Worm (Caenorhabditis elegans) whole organism, L1 larva: ENCODE results near the gene F15D4.5.

Experiments
- C04F5.9 ChIP-seq: sonication (generic microtip); optimal IDR thresholded peaks from 2 replicates; lab custom pipeline; 2016; ENCODE audit warnings: missing genetic modification characterization, missing compliant biosample characterization
- C34B4.2 ChIP-seq: sonication (generic microtip); optimal IDR thresholded peaks from 2 replicates; lab custom pipeline; 2017; ENCODE audit warnings: mild to moderate bottlenecking, missing genetic modification characterization, missing compliant biosample characterization
- Y116A8C.19 ChIP-seq: sonication (generic microtip); optimal IDR thresholded peaks from 2 replicates; lab custom pipeline; 2016; ENCODE audit warnings: missing compliant biosample characterization, missing genetic modification characterization, borderline replicate concordance
- aha-1 ChIP-seq: fragments of 150-350 bp; optimal IDR thresholded peaks from 2 replicates; lab custom pipeline; 2014; ENCODE audit warnings: missing biosample characterization, missing genetic modification characterization
- alr-1 ChIP-seq: fragments of 200-800 bp; sonication (Bioruptor generic); optimal IDR thresholded peaks from 2 replicates; lab custom pipeline; 2018; ENCODE audit warnings: borderline replicate concordance, mild to moderate bottlenecking, missing genetic modification characterization, missing compliant biosample characterization
- aly-2 ChIP-seq: fragments of 150-350 bp; optimal IDR thresholded peaks from 2 replicates; lab custom pipeline; 2014; ENCODE audit warnings: missing biosample characterization, missing genetic modification characterization
- ama-1 ChIP-seq: fragments of 150-350 bp; optimal IDR thresholded peaks from 2 replicates; lab custom pipeline; 2014
- blmp-1 ChIP-seq: fragments of 150-350 bp; optimal IDR thresholded peaks from 2 replicates; lab custom pipeline; 2014; ENCODE audit warnings: missing biosample characterization, missing genetic modification characterization
- ceh-88 ChIP-seq: fragments of 200-800 bp; sonication (Bioruptor generic); IDR thresholded peaks from 2 replicates; pipeline ENCODE4 v1.3.6; 2022; ENCODE audit warnings: missing genetic modification characterization, missing compliant biosample characterization
- ceh-90 ChIP-seq: sonication (generic microtip); optimal IDR thresholded peaks from 2 replicates; lab custom pipeline; 2016; ENCODE audit warnings: missing genetic modification characterization, missing compliant biosample characterization
- dsc-1 ChIP-seq: sonication (generic microtip); optimal IDR thresholded peaks from 2 replicates; lab custom pipeline; 2016; ENCODE audit warnings: mild to moderate bottlenecking, missing genetic modification characterization, missing compliant biosample characterization
- egl-13 ChIP-seq: sonication (generic microtip); optimal IDR thresholded peaks from 2 replicates; lab custom pipeline; 2016; ENCODE audit warnings: missing genotype, missing genetic modification reagents, missing genetic modification characterization, missing compliant biosample characterization
- elt-3 ChIP-seq, 6 experiments: fragments of 150-350 bp in 1 of 6; sonication (generic microtip); optimal IDR thresholded peaks; 2 replicates each; lab custom pipeline; 2017 to 2018; ENCODE audit warnings: missing biosample characterization in 6 of 6, missing genetic modification characterization in 6 of 6, inconsistent platforms in 1 of 6
- fkh-10 ChIP-seq: sonication (generic microtip); optimal IDR thresholded peaks from 2 replicates; lab custom pipeline; 2017; ENCODE audit warnings: missing biosample characterization, missing genetic modification reagents, missing genetic modification characterization
- fkh-4 ChIP-seq: sonication (generic microtip); optimal IDR thresholded peaks from 2 replicates; lab custom pipeline; 2016; ENCODE audit warnings: missing compliant biosample characterization, missing genetic modification characterization, borderline replicate concordance
- grh-1 ChIP-seq: fragments of 200-800 bp; sonication (Bioruptor generic); IDR thresholded peaks from 2 replicates; pipeline ENCODE4 v1.3.6; 2022; ENCODE audit warnings: missing genetic modification reagents, missing genetic modification characterization, missing compliant biosample characterization
- hlh-4 ChIP-seq: sonication (generic microtip); optimal IDR thresholded peaks from 2 replicates; lab custom pipeline; 2016; ENCODE audit warnings: mild to moderate bottlenecking, missing genetic modification characterization, missing compliant biosample characterization
- hpl-2 ChIP-seq: fragments of 150-350 bp; optimal IDR thresholded peaks from 2 replicates; lab custom pipeline; 2014; ENCODE audit warnings: missing biosample characterization, missing genetic modification reagents, missing genetic modification characterization
- irx-1 ChIP-seq: sonication (generic microtip); optimal IDR thresholded peaks from 2 replicates; lab custom pipeline; 2016; ENCODE audit warnings: missing genetic modification characterization, missing compliant biosample characterization
- isw-1 ChIP-seq: fragments of 200-800 bp; sonication (Bioruptor generic); IDR thresholded peaks from 2 replicates; pipeline ENCODE4 v1.3.6; 2022; ENCODE audit warnings: missing genetic modification characterization, missing compliant biosample characterization
- jun-1 ChIP-seq: fragments of 150-350 bp; optimal IDR thresholded peaks from 2 replicates; lab custom pipeline; 2014; ENCODE audit warnings: missing biosample characterization, missing genetic modification reagents, missing genetic modification characterization
- lin-13 ChIP-seq: fragments of 150-350 bp; optimal IDR thresholded peaks from 2 replicates; lab custom pipeline; 2014; ENCODE audit warnings: missing biosample characterization, missing genetic modification reagents, missing genetic modification characterization
- lin-14 ChIP-seq: fragments of 200-800 bp; sonication (Bioruptor generic); optimal IDR thresholded peaks from 2 replicates; lab custom pipeline; 2018; ENCODE audit warnings: mild to moderate bottlenecking, missing genetic modification characterization, moderate library complexity, missing compliant biosample characterization
- lin-15B ChIP-seq: fragments of 150-350 bp; sonication (generic microtip); optimal IDR thresholded peaks from 3 replicates; lab custom pipeline; 2014; ENCODE audit warnings: missing biosample characterization, missing genetic modification characterization
- lin-39 ChIP-seq: fragments of 150-350 bp; optimal IDR thresholded peaks from 2 replicates; lab custom pipeline; 2014; ENCODE audit warnings: missing biosample characterization, missing genetic modification reagents, missing genetic modification characterization
- lir-3 ChIP-seq: sonication (generic microtip); optimal IDR thresholded peaks from 2 replicates; lab custom pipeline; 2016; ENCODE audit warnings: mild to moderate bottlenecking, missing genetic modification characterization, moderate library complexity, missing compliant biosample characterization; ENCODE audit not compliant: poor library complexity
- lsy-2 ChIP-seq, 2 experiments: fragments of 150-350 bp; optimal IDR thresholded peaks; 2 replicates each; lab custom pipeline; 2014; ENCODE audit warnings: missing biosample characterization in 2 of 2, missing genetic modification characterization in 2 of 2
- mab-9 ChIP-seq: fragments of 200-800 bp; sonication (Bioruptor generic); IDR thresholded peaks from 2 replicates; pipeline ENCODE4 v1.3.6; 2022; ENCODE audit warnings: missing genetic modification reagents, missing genetic modification characterization, missing compliant biosample characterization
- mep-1 ChIP-seq: fragments of 150-350 bp; optimal IDR thresholded peaks from 2 replicates; lab custom pipeline; 2014; ENCODE audit warnings: missing biosample characterization, missing genetic modification characterization
- nhr-11 ChIP-seq: fragments of 150-350 bp; optimal IDR thresholded peaks from 2 replicates; lab custom pipeline; 2014; ENCODE audit warnings: missing biosample characterization, missing genetic modification characterization
- nhr-12 ChIP-seq: sonication (generic microtip); optimal IDR thresholded peaks from 2 replicates; lab custom pipeline; 2017; ENCODE audit warnings: missing biosample characterization, missing genetic modification characterization
- nhr-237 ChIP-seq: fragments of 150-350 bp; optimal IDR thresholded peaks from 2 replicates; lab custom pipeline; 2014; ENCODE audit warnings: missing biosample characterization, missing genetic modification characterization
- nhr-76 ChIP-seq: sonication (generic microtip); optimal IDR thresholded peaks from 2 replicates; lab custom pipeline; 2017; ENCODE audit warnings: missing biosample characterization, missing genetic modification characterization
- nhr-77 ChIP-seq: fragments of 150-350 bp; optimal IDR thresholded peaks from 2 replicates; lab custom pipeline; 2014; ENCODE audit warnings: missing biosample characterization, missing genetic modification characterization
- pax-3 ChIP-seq: fragments of 200-800 bp; sonication (Bioruptor generic); optimal IDR thresholded peaks from 2 replicates; lab custom pipeline; 2018; ENCODE audit warnings: mild to moderate bottlenecking, missing genetic modification characterization, moderate library complexity, missing compliant biosample characterization
- pqm-1 ChIP-seq: sonication (generic microtip); optimal IDR thresholded peaks from 3 replicates; lab custom pipeline; 2017; ENCODE audit warnings: missing biosample characterization, missing genetic modification characterization
- snpc-4 ChIP-seq: fragments of 150-350 bp; optimal IDR thresholded peaks from 2 replicates; lab custom pipeline; 2014; ENCODE audit warnings: missing biosample characterization, missing genetic modification characterization
- tbx-2 ChIP-seq: sonication (generic microtip); optimal IDR thresholded peaks from 2 replicates; lab custom pipeline; 2016; ENCODE audit warnings: missing genetic modification characterization, missing compliant biosample characterization
- unc-30 ChIP-seq: sonication (generic microtip); optimal IDR thresholded peaks from 2 replicates; lab custom pipeline; 2017; ENCODE audit warnings: missing biosample characterization, missing genetic modification characterization
- unc-86 ChIP-seq: sonication (generic microtip); optimal IDR thresholded peaks from 2 replicates; lab custom pipeline; 2016; ENCODE audit warnings: missing genetic modification characterization, missing compliant biosample characterization
- vab-15 ChIP-seq: sonication (generic microtip); optimal IDR thresholded peaks from 2 replicates; lab custom pipeline; 2017; ENCODE audit warnings: missing genotype, mild to moderate bottlenecking, missing genetic modification characterization, missing compliant biosample characterization
- xbp-1 ChIP-seq: sonication (generic microtip); optimal IDR thresholded peaks from 2 replicates; lab custom pipeline; 2016; ENCODE audit warnings: missing genetic modification characterization, missing compliant biosample characterization
- ztf-11 ChIP-seq, 2 experiments: sonication (generic microtip); optimal IDR thresholded peaks; 2 replicates each; lab custom pipeline; 2016 to 2017; ENCODE audit warnings: missing genetic modification characterization in 2 of 2, missing biosample characterization in 1 of 2, missing compliant biosample characterization in 1 of 2

Gene F15D4.5

DNA sequence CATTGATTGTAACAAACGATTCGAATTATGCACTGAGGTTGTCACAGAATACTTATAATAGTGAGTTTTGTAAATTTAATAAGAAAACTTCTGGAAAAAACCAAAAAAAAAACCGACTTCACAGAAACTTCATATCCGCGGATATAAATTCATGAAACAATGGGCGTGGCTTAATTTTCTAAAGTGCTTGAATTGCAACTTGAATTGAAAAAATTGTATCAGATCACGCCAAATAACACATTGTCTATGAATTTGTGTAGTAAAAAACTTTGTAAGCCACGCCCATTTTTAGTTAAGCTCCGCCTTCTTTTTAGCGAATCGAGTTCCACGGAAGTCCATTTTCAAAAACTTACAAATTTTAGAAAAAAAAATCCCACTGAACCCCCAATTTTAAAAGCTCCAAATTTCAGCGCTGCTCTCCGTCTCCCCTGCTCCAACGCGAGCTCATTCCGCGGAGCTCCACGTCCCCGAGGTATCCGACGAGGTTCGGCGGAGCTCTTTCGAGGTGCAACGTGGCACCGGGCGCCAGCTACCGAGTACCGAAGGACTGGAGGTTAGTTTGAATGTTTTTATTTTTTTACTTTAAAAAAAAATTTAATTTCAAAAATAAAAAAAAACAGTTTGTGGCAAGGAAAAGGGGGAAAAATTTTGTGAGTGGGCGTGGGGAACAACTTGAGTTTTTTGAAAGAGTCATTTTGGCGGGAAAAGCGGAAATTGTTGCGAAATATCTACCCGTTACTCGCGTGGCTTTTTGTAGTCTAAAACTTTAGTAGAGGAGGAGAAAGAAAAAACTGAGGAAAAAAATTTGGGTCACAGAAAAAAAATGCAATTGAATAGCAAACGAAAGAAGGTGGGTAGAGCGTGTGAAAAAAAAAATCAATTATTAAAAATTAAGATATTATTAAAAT, 34.3 kb downstream of the F15D4.5 start (continued):
- TF ChIP-seq fkh-10 (no peak), alr-1 (tag; lab: Kevin White, UChicago) (no peak), lir-3 (tag; lab: Kevin White, UChicago) (no peak), nhr-76 (no peak), egl-13 (tag; lab: Kevin White, UChicago) (no peak), mep-1 (tag; lab: Kevin White, UChicago) (no peak), jun-1 (tag; lab: Kevin White, UChicago) (no peak), aly-2 (tag; lab: Kevin White, UChicago) (no peak), ceh-90 (tag; lab: Kevin White, UChicago) (no peak), C04F5.9 (no peak), lsy-2 (tag; optimal IDR thresholded peaks at IDR 0.05; lab: Kevin White, UChicago) (no peak), grh-1 (GFP tag; lab: Robert Waterston, UW) (no peak), C34B4.2 (no peak), lin-39 (tag; lab: Kevin White, UChicago) (no peak), mab-9 (GFP tag; lab: Robert Waterston, UW) (no peak), Y116A8C.19 (tag; lab: Kevin White, UChicago) (no peak), tbx-2 (tag; lab: Kevin White, UChicago) (no peak), aha-1 (tag; lab: Kevin White, UChicago) (no peak), vab-15 (tag; lab: Kevin White, UChicago) (no peak), nhr-237 (tag; lab: Kevin White, UChicago) (no peak), elt-3 (tag; optimal IDR thresholded peaks at IDR 0.05; lab: Kevin White, UChicago) (no peak), blmp-1 (tag; lab: Kevin White, UChicago) (no peak), fkh-4 (tag; lab: Kevin White, UChicago) (no peak), ztf-11 (tag; optimal IDR thresholded peaks at IDR 0.05; lab: Kevin White, UChicago) (no peak), dsc-1 (no peak), unc-86 (tag; lab: Kevin White, UChicago) (no peak), ama-1 (no peak), unc-30 (tag; lab: Kevin White, UChicago) (no peak), ceh-88 (0 out of 2 replicates have a peak, but pooled peaks have one; percentile 11), nhr-12 (no peak), hpl-2 (GFP tag; lab: Kevin White, UChicago) (no peak)

DNA sequence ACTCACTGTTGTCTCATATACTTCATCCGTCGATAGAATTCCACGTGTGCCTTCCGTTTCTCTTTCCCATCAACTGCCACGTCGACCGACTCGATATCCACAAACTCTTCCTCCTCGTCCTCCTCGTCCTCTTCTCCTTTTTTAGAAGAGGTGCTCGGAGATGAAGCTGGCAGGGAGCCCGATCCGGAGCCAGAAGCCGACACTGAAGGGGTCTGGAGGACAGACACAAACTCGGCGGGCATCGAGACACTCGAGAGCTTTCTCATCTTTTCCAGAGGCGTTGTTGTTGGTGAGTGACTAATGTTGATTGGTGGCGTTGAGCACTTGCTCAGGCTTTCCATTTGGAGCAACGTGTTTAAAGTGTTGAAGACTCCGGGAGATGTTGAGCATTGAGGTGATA, 37.4 kb downstream of the F15D4.5 start:
- TF ChIP-seq pqm-1 (tag; lab: Kevin White, UChicago) (no peak), vab-15 (tag; lab: Kevin White, UChicago) (no peak), nhr-76 (no peak), lin-15B (tag; lab: Kevin White, UChicago) (no peak), dsc-1 (no peak), lin-13 (no peak), ztf-11 (tag; optimal IDR thresholded peaks at IDR 0.05; lab: Kevin White, UChicago) (no peak), pax-3 (tag; lab: Kevin White, UChicago) (no peak), xbp-1 (no peak), fkh-10 (no peak), snpc-4 (tag; lab: Kevin White, UChicago) (no peak), hlh-4 (tag; lab: Kevin White, UChicago) (no peak), isw-1 (GFP tag; lab: Robert Waterston, UW) (no peak), nhr-11 (tag; lab: Kevin White, UChicago) (no peak), irx-1 (tag; lab: Kevin White, UChicago) (no peak), fkh-4 (tag; lab: Kevin White, UChicago) (no peak), nhr-77 (tag; lab: Kevin White, UChicago) (no peak), lin-14 (GFP tag; lab: Kevin White, UChicago) (no peak)
